Worm (Caenorhabditis elegans): Measurements from ENCODE around the gene cku-70.

Gene cku-70

DNA sequence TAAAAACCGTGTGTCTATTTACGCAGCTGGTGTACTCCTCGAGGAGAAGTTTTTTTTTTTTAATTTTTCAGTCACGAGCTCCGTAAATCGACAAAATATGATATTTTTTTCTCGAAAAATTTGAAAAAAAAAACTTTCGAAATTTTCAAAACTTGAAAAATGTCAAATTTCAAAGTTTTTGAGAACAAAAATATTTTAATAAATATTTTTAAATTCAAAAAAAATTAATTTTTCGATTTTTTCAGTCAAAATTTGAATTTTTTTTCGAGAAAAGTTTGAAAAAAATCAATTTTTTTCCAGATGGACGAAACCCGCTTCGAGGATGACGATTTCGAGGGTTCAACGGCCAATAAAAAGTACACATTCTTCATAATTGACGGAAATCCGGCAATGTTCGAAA is at the start of gene cku-70:
TSS of gene cku-70 (plus strand) at position 301 of the 400 bp plus-strand sequence.
- TF ChIP-seq jun-1 (tag; optimal IDR thresholded peaks at IDR 0.05) (no peak), hlh-11 (tag; optimal IDR thresholded peaks at IDR 0.05) (no peak), lin-38 (GFP tag; IDR thresholded peaks at IDR 0.05) (no peak), sdz-12 (GFP tag; optimal IDR thresholded peaks at IDR 0.05) (no peak)

- TF ChIP-seq egl-43 (GFP tag; IDR thresholded peaks at IDR 0.05) (no peak), ceh-44 (GFP tag; IDR thresholded peaks at IDR 0.05) (no peak), Y48G9A.11 (GFP tag; IDR thresholded peaks at IDR 0.05) (peak; percentile 65), duxl-1 (tag; optimal IDR thresholded peaks at IDR 0.05; ENCODE audit: poor library complexity) (no peak), nhr-77 (tag; optimal IDR thresholded peaks at IDR 0.05) (no peak), dmd-9 (GFP tag; IDR thresholded peaks at IDR 0.05) (no peak)
Observed at ce11 chrIII:11107327-11107726, 47.3 kb upstream of the cku-70 start.

DNA sequence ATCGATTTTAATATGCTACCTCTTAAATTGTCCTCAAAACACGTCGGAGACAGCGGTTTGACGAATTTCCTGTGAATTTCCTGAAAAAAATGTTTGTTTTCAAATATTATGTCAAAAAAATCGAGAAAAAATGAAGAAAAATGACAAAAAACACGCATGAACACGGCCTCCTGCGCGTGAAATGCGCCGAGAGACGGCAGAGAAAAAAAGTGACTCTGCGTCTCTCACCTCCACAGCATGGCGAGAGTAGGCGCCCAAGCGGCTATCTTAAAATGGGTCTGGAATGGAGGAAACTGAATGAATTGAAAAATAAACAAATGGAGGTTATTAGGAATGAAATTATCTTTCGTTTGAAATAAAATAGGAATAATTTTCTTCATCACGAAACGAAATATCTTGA is 43.9 kb upstream of the cku-70 start:
- peak; percentile 92 for TF ChIP-seq hmg-1.1 (GFP tag; IDR thresholded peaks at IDR 0.05)
- no peak for TF ChIP-seq saeg-2 (GFP tag; IDR thresholded peaks at IDR 0.05)
- no peak for TF ChIP-seq ztf-11 (tag; optimal IDR thresholded peaks at IDR 0.05)
- TF ChIP-seq fkh-10 (GFP tag; optimal IDR thresholded peaks at IDR 0.05), result no peak
- TF ChIP-seq cey-2 (tag; optimal IDR thresholded peaks at IDR 0.05; ENCODE audit: borderline replicate concordance, insufficient read depth), result no peak
- TF ChIP-seq nhr-77 (tag; optimal IDR thresholded peaks at IDR 0.05), result peak; percentile 44
- TF ChIP-seq tag-97 (GFP tag; IDR thresholded peaks at IDR 0.05), result no peak
- no peak for TF ChIP-seq nhr-10 (tag; optimal IDR thresholded peaks at IDR 0.05)
- no peak for TF ChIP-seq lin-1 (GFP tag; IDR thresholded peaks at IDR 0.05)
- no peak for TF ChIP-seq gei-8 (GFP tag; optimal IDR thresholded peaks at IDR 0.05)
- no peak for TF ChIP-seq fos-1 (tag; optimal IDR thresholded peaks at IDR 0.05)
- TF ChIP-seq nhr-111 (GFP tag; optimal IDR thresholded peaks at IDR 0.05), result no peak
- TF ChIP-seq dmd-6 (GFP tag; IDR thresholded peaks at IDR 0.05), result peak; percentile 71
- TF ChIP-seq daf-16 (GFP tag; optimal IDR thresholded peaks at IDR 0.05), result peak in 1 of 2 experiments; percentile 32
- peak; percentile 53 for TF ChIP-seq daf-16 (tag; optimal IDR thresholded peaks at IDR 0.05)
- TF ChIP-seq R02D3.7 (tag; optimal IDR thresholded peaks at IDR 0.05), result no peak
- no peak for TF ChIP-seq lim-7 (GFP tag; IDR thresholded peaks at IDR 0.05)
- TF ChIP-seq ztf-7 (tag; optimal IDR thresholded peaks at IDR 0.05), result no peak
- no peak for TF ChIP-seq ctbp-1 (GFP tag; IDR thresholded peaks at IDR 0.05)
- TF ChIP-seq hlh-30 (tag; optimal IDR thresholded peaks at IDR 0.05; ENCODE audit: insufficient read depth), result peak; percentile 53
- no peak for TF ChIP-seq spr-1 (tag; optimal IDR thresholded peaks at IDR 0.05)
- TF ChIP-seq ceh-32 (tag; optimal IDR thresholded peaks at IDR 0.05; ENCODE audit: poor library complexity), result no peak
- TF ChIP-seq T20F7.1 (GFP tag; optimal IDR thresholded peaks at IDR 0.05), result peak; percentile 27
- TF ChIP-seq nhr-41 (GFP tag; IDR thresholded peaks at IDR 0.05), result no peak
- TF ChIP-seq Y5F2A.4 (GFP tag; optimal IDR thresholded peaks at IDR 0.05), result no peak
- peak; percentile 24 for TF ChIP-seq zip-2 (tag; optimal IDR thresholded peaks at IDR 0.05)
- no peak for TF ChIP-seq unc-39 (tag; optimal IDR thresholded peaks at IDR 0.05)
- TF ChIP-seq nhr-102 (tag; optimal IDR thresholded peaks at IDR 0.05), result peak; percentile 74
- no peak for TF ChIP-seq dmd-9 (GFP tag; IDR thresholded peaks at IDR 0.05)
- no peak for TF ChIP-seq nhr-48 (tag; optimal IDR thresholded peaks at IDR 0.05)
- no peak for TF ChIP-seq ces-1 (GFP tag; optimal IDR thresholded peaks at IDR 0.05)
- TF ChIP-seq ceh-82 (tag; optimal IDR thresholded peaks at IDR 0.05), result no peak
- TF ChIP-seq arid-1 (GFP tag; conservative IDR thresholded peaks at IDR 0.05), result no peak
- TF ChIP-seq dmd-8 (GFP tag; IDR thresholded peaks at IDR 0.05), result no peak
- no peak for TF ChIP-seq ZK337.2 (GFP tag; IDR thresholded peaks at IDR 0.05)
- no peak for TF ChIP-seq daf-8 (GFP tag; IDR thresholded peaks at IDR 0.05)
- no peak for TF ChIP-seq mxl-3 (GFP tag; optimal IDR thresholded peaks at IDR 0.05)
- TF ChIP-seq unc-62 (GFP tag; optimal IDR thresholded peaks at IDR 0.05 in 1 of 2), result no peak
- no peak for TF ChIP-seq unc-62 (tag; optimal IDR thresholded peaks at IDR 0.05)
- 0 out of 2 replicates have a peak, but pooled peaks have one; percentile 30 for TF ChIP-seq D1046.2 (GFP tag; IDR thresholded peaks at IDR 0.05)
- TF ChIP-seq lin-15B (tag; optimal IDR thresholded peaks at IDR 0.05), result no peak
